Fruit fly (Drosophila melanogaster) whole organism, embryonic: Measurements from ENCODE around the gene caz.
A peak's percentile ranks its signal among the peaks of the same experiment; 100 is the strongest.

Source experiments
- B-H2 ChIP-seq: fragments of 200-800 bp; sonication (Bioruptor generic); optimal IDR thresholded peaks from 2 replicates; lab custom pipeline; 2018; ENCODE audit warnings: missing biosample characterization, mild to moderate bottlenecking, missing genetic modification characterization
- Bdp1 ChIP-seq: fragments of 200-800 bp; sonication (Bioruptor generic); optimal IDR thresholded peaks from 3 replicates; lab custom pipeline; 2016; ENCODE audit warnings: missing biosample characterization, missing genetic modification characterization
- CG11456 ChIP-seq: fragments of 200-800 bp; sonication (Bioruptor generic); IDR thresholded peaks from 3 replicates; pipeline ENCODE4 v1.3.6; 2022; ENCODE audit warnings: missing biosample characterization, missing genetic modification characterization
- CG11504 ChIP-seq: fragments of 200-800 bp; sonication (Bioruptor generic); optimal IDR thresholded peaks from 3 replicates; lab custom pipeline; 2019; ENCODE audit warnings: missing biosample characterization, mild to moderate bottlenecking, missing genetic modification characterization, moderate library complexity
- CG12071 ChIP-seq: fragments of 200-800 bp; sonication (Bioruptor generic); optimal IDR thresholded peaks from 3 replicates; lab custom pipeline; 2018; ENCODE audit warnings: missing biosample characterization, mild to moderate bottlenecking, missing genetic modification characterization
- CG12219 ChIP-seq: fragments of 200-800 bp; sonication (Bioruptor generic); optimal IDR thresholded peaks from 3 replicates; lab custom pipeline; 2018; ENCODE audit warnings: missing biosample characterization, mild to moderate bottlenecking, missing genetic modification characterization
- CG12659 ChIP-seq: fragments of 200-800 bp; sonication (Bioruptor generic); optimal IDR thresholded peaks from 3 replicates; lab custom pipeline; 2017; ENCODE audit warnings: mild to moderate bottlenecking, missing biosample characterization, missing genetic modification reagents, missing genetic modification characterization
- CG15479 ChIP-seq: fragments of 200-800 bp; sonication (Bioruptor generic); optimal IDR thresholded peaks from 3 replicates; lab custom pipeline; 2019; ENCODE audit warnings: missing biosample characterization, mild to moderate bottlenecking, missing genetic modification characterization, moderate library complexity
- CG17359 ChIP-seq: fragments of 200-800 bp; sonication (Bioruptor generic); optimal IDR thresholded peaks from 3 replicates; lab custom pipeline; 2018; ENCODE audit warnings: missing biosample characterization, mild to moderate bottlenecking, missing genetic modification characterization, moderate library complexity
- CG17361 ChIP-seq: fragments of 200-800 bp; sonication (Bioruptor generic); IDR thresholded peaks from 3 replicates; pipeline ENCODE4 v1.3.6; 2022; ENCODE audit warnings: missing biosample characterization, missing genetic modification characterization
- CG17385 ChIP-seq: fragments of 200-800 bp; sonication (Bioruptor generic); optimal IDR thresholded peaks from 3 replicates; lab custom pipeline; 2018; ENCODE audit warnings: missing biosample characterization, mild to moderate bottlenecking, missing genetic modification characterization
- CG17829 ChIP-seq: fragments of 200-800 bp; optimal IDR thresholded peaks from 2 replicates; lab custom pipeline; 2019; ENCODE audit warnings: missing biosample characterization, mild to moderate bottlenecking, missing genetic modification characterization, moderate library complexity
- CG2202 ChIP-seq: fragments of 200-800 bp; sonication (Bioruptor generic); optimal IDR thresholded peaks from 2 replicates; lab custom pipeline; 2018; ENCODE audit warnings: missing biosample characterization, mild to moderate bottlenecking, missing genetic modification characterization
- CG2712 ChIP-seq: fragments of 200-800 bp; optimal IDR thresholded peaks from 3 replicates; lab custom pipeline; 2019; ENCODE audit warnings: missing biosample characterization, mild to moderate bottlenecking, missing genetic modification characterization, moderate library complexity
- CG3065 ChIP-seq: fragments of 200-800 bp; sonication (Bioruptor generic); optimal IDR thresholded peaks from 2 replicates; lab custom pipeline; 2016; ENCODE audit warnings: missing biosample characterization, missing genetic modification characterization
- CG32532 ChIP-seq: fragments of 200-800 bp; sonication (Bioruptor generic); IDR thresholded peaks from 2 replicates; pipeline ENCODE4 v1.3.6; 2022; ENCODE audit warnings: missing biosample characterization, missing genetic modification characterization
- CG3281 ChIP-seq: fragments of 200-800 bp; sonication (Bioruptor generic); optimal IDR thresholded peaks from 3 replicates; lab custom pipeline; 2017; ENCODE audit warnings: missing biosample characterization, mild to moderate bottlenecking, missing genetic modification characterization
- CG4360 ChIP-seq: fragments of 200-800 bp; sonication (Bioruptor generic); IDR thresholded peaks from 2 replicates; pipeline ENCODE4 v1.3.6; 2022; ENCODE audit warnings: missing biosample characterization, missing genetic modification characterization
- CG6765 ChIP-seq: fragments of 200-800 bp; sonication (Bioruptor generic); optimal IDR thresholded peaks from 3 replicates; lab custom pipeline; 2017; ENCODE audit warnings: missing biosample characterization, mild to moderate bottlenecking, missing genetic modification characterization
- CG7963 ChIP-seq: fragments of 200-800 bp; sonication (Bioruptor generic); IDR thresholded peaks from 3 replicates; pipeline ENCODE4 v1.3.6; 2022; ENCODE audit warnings: missing biosample characterization, missing genetic modification characterization; ENCODE audit not compliant: partially characterized antibody
- CG8388 ChIP-seq: fragments of 200-800 bp; sonication (Bioruptor generic); optimal IDR thresholded peaks from 2 replicates; lab custom pipeline; 2019; ENCODE audit warnings: missing biosample characterization, mild to moderate bottlenecking, missing genetic modification characterization, moderate library complexity
- D19B ChIP-seq: fragments of 200-800 bp; sonication (Bioruptor generic); optimal IDR thresholded peaks from 2 replicates; lab custom pipeline; 2017; ENCODE audit warnings: missing biosample characterization, mild to moderate bottlenecking, missing genetic modification characterization
- Drgx ChIP-seq: fragments of 200-800 bp; sonication (Bioruptor generic); IDR thresholded peaks from 2 replicates; pipeline ENCODE4 v1.3.6; 2022; ENCODE audit warnings: missing biosample characterization, missing genetic modification characterization
- Fer3 ChIP-seq: fragments of 200-800 bp; sonication (Bioruptor generic); optimal IDR thresholded peaks from 2 replicates; lab custom pipeline; 2018; ENCODE audit warnings: missing biosample characterization, mild to moderate bottlenecking, missing genetic modification characterization, moderate library complexity
- HHEX ChIP-seq: fragments of 200-800 bp; sonication (Bioruptor generic); optimal IDR thresholded peaks from 3 replicates; lab custom pipeline; 2017; ENCODE audit warnings: missing biosample characterization, mild to moderate bottlenecking, missing genetic modification characterization, missing genetic modification reagents
- Hmr ChIP-seq: fragments of 200-800 bp; sonication (Bioruptor generic); optimal IDR thresholded peaks from 3 replicates; lab custom pipeline; 2017; ENCODE audit warnings: mild to moderate bottlenecking, missing biosample characterization, missing genetic modification reagents, missing genetic modification characterization
- Hr3 ChIP-seq: fragments of 200-800 bp; sonication (Bioruptor generic); optimal IDR thresholded peaks from 3 replicates; lab custom pipeline; 2016; ENCODE audit warnings: missing biosample characterization, missing genetic modification characterization
- Hr39 ChIP-seq: fragments of >200 bp; optimal IDR thresholded peaks from 2 replicates; lab custom pipeline; 2017
- Max ChIP-seq: fragments of 200-800 bp; sonication (Bioruptor generic); optimal IDR thresholded peaks from 2 replicates; lab custom pipeline; 2016; ENCODE audit warnings: missing biosample characterization, mild to moderate bottlenecking, missing genetic modification characterization
- Meics ChIP-seq: fragments of 200-800 bp; sonication (Bioruptor generic); optimal IDR thresholded peaks from 2 replicates; lab custom pipeline; 2017; ENCODE audit warnings: missing biosample characterization, mild to moderate bottlenecking, missing genetic modification characterization
- NFAT ChIP-seq: fragments of 200-800 bp; sonication (Bioruptor generic); IDR thresholded peaks from 2 replicates; pipeline ENCODE4 v1.3.6; 2022; ENCODE audit warnings: missing biosample characterization, missing genetic modification characterization
- Poxn ChIP-seq: fragments of 200-800 bp; sonication (Bioruptor generic); IDR thresholded peaks from 2 replicates; pipeline ENCODE4 v1.3.6; 2022; ENCODE audit warnings: missing biosample characterization, missing genetic modification characterization
- Sox100B ChIP-seq: fragments of 200-800 bp; sonication (Bioruptor generic); optimal IDR thresholded peaks from 3 replicates; lab custom pipeline; 2018; ENCODE audit warnings: missing biosample characterization, mild to moderate bottlenecking, missing genetic modification characterization
- Sox102F ChIP-seq: fragments of 200-800 bp; sonication (Bioruptor generic); optimal IDR thresholded peaks from 2 replicates; lab custom pipeline; 2018; ENCODE audit warnings: missing biosample characterization, mild to moderate bottlenecking, missing genetic modification characterization, moderate library complexity
- Xbp1 ChIP-seq: fragments of 200-800 bp; sonication (Bioruptor generic); optimal IDR thresholded peaks from 3 replicates; lab custom pipeline; 2016; ENCODE audit warnings: missing biosample characterization, mild to moderate bottlenecking, missing genetic modification characterization
- Xrp1 ChIP-seq: fragments of 200-800 bp; sonication (Bioruptor generic); IDR thresholded peaks from 2 replicates; pipeline ENCODE4 v1.3.6; 2022; ENCODE audit warnings: missing biosample characterization, missing genetic modification characterization
- bowl ChIP-seq: fragments of 200-800 bp; sonication (Bioruptor generic); IDR thresholded peaks from 2 replicates; pipeline ENCODE4 v1.3.6; 2022; ENCODE audit warnings: missing biosample characterization, missing genetic modification characterization
- corto ChIP-seq: fragments of 200-800 bp; sonication (Bioruptor generic); optimal IDR thresholded peaks from 2 replicates; lab custom pipeline; 2016; ENCODE audit warnings: missing biosample characterization, mild to moderate bottlenecking, missing genetic modification characterization, moderate library complexity
- dpn ChIP-seq, 2 experiments: fragments of 200-800 bp; sonication (Bioruptor generic); optimal IDR thresholded peaks; 3 replicates each; lab custom pipeline; 2016; ENCODE audit warnings: missing biosample characterization in 2 of 2, missing genetic modification characterization in 2 of 2
- ems ChIP-seq: fragments of 200-800 bp; sonication (Bioruptor generic); optimal IDR thresholded peaks from 3 replicates; lab custom pipeline; 2016; ENCODE audit warnings: missing biosample characterization, missing genetic modification characterization
- gro ChIP-seq: fragments of 200-800 bp; sonication (Bioruptor generic); optimal IDR thresholded peaks from 2 replicates; lab custom pipeline; 2016; ENCODE audit warnings: missing biosample characterization, missing genetic modification characterization
- gt ChIP-seq: fragments of 200-800 bp; sonication (Bioruptor generic); IDR thresholded peaks from 2 replicates; pipeline ENCODE4 v1.3.6; 2022; ENCODE audit warnings: missing biosample characterization, missing genetic modification characterization
- hb ChIP-seq: fragments of 200-800 bp; sonication (Bioruptor generic); IDR thresholded peaks from 3 replicates; pipeline ENCODE4 v1.3.6; 2022; ENCODE audit warnings: missing biosample characterization, missing genetic modification characterization; ENCODE audit not compliant: partially characterized antibody
- pb ChIP-seq: fragments of 200-800 bp; sonication (Bioruptor generic); optimal IDR thresholded peaks from 3 replicates; lab custom pipeline; 2016; ENCODE audit warnings: missing biosample characterization, missing genetic modification characterization
- ranshi ChIP-seq: fragments of 200-800 bp; sonication (Bioruptor generic); IDR thresholded peaks from 2 replicates; pipeline ENCODE4 v1.3.6; 2022; ENCODE audit warnings: missing biosample characterization, missing genetic modification characterization
- seq ChIP-seq: fragments of 200-800 bp; sonication (Bioruptor generic); IDR thresholded peaks from 2 replicates; pipeline ENCODE4 v1.3.6; 2022; ENCODE audit warnings: missing biosample characterization, missing genetic modification characterization
- sna ChIP-seq: fragments of 200-800 bp; sonication (Bioruptor generic); IDR thresholded peaks from 2 replicates; pipeline ENCODE4 v1.3.6; 2022; ENCODE audit warnings: missing biosample characterization, missing genetic modification characterization; ENCODE audit not compliant: partially characterized antibody
- stwl ChIP-seq: fragments of 200-800 bp; sonication (Bioruptor generic); optimal IDR thresholded peaks from 3 replicates; lab custom pipeline; 2018; ENCODE audit warnings: missing biosample characterization, mild to moderate bottlenecking, missing genetic modification characterization, moderate library complexity
- sug ChIP-seq: fragments of 200-800 bp; optimal IDR thresholded peaks from 2 replicates; lab custom pipeline; 2019; ENCODE audit warnings: missing biosample characterization, mild to moderate bottlenecking, missing genetic modification characterization, moderate library complexity
- unpg ChIP-seq: fragments of 200-800 bp; sonication (Bioruptor generic); optimal IDR thresholded peaks from 3 replicates; lab custom pipeline; 2018; ENCODE audit warnings: missing biosample characterization, mild to moderate bottlenecking, missing genetic modification characterization, moderate library complexity
- vfl ChIP-seq: fragments of 200-800 bp; sonication (Bioruptor generic); optimal IDR thresholded peaks from 2 replicates; lab custom pipeline; 2016; ENCODE audit warnings: missing biosample characterization, missing genetic modification characterization

The caz gene

dm6 chrX:16285186-16285585, 3.4 kb upstream of the caz start (continued):
- TF ChIP-seq CG6765 (GFP tag; lab: Kevin White, UChicago) (no peak), Hr39 (lab: Kevin White, UChicago) (no peak), CG12659 (GFP tag; lab: Kevin White, UChicago) (peak; percentile 6), gro (GFP tag; lab: Kevin White, UChicago) (no peak), Xrp1 (peak; percentile 51; the same call in 1 of the 2 replicates), NFAT (GFP tag; lab: Robert Waterston, UW) (no peak), Hmr (GFP tag; lab: Kevin White, UChicago) (peak; percentile 40), Sox102F (no peak), Meics (GFP tag; lab: Kevin White, UChicago) (peak; percentile 24), gt (GFP tag; lab: Robert Waterston, UW) (no peak), Drgx (GFP tag; lab: Robert Waterston, UW) (0 out of 2 replicates have a peak, but pooled peaks have one; percentile 11), CG3065 (GFP tag; lab: Kevin White, UChicago) (no peak), B-H2 (GFP tag; lab: Kevin White, UChicago) (no peak), pb (GFP tag; lab: Kevin White, UChicago) (no peak), vfl (GFP tag; lab: Kevin White, UChicago) (no peak), CG15479 (no peak), CG7963 (GFP tag; lab: Robert Waterston, UW) (no peak), CG11504 (tag; lab: Kevin White, UChicago) (peak; percentile 51), unpg (GFP tag; lab: Kevin White, UChicago) (peak; percentile 50), ranshi (GFP tag; lab: Robert Waterston, UW) (0 out of 2 replicates have a peak, but pooled peaks have one; percentile 28), Sox100B (GFP tag; lab: Kevin White, UChicago) (peak; percentile 1), CG32532 (GFP tag; lab: Robert Waterston, UW) (peak; percentile 19; the same call in 1 of the 2 replicates), stwl (tag; lab: Kevin White, UChicago) (no peak), Fer3 (peak; percentile 38), Hr3 (GFP tag; lab: Kevin White, UChicago) (no peak), CG17361 (GFP tag; lab: Robert Waterston, UW) (0 out of 3 replicates have a peak, but pooled peaks have one; percentile 33), dpn (GFP tag; optimal IDR thresholded peaks at IDR 0.05; lab: Kevin White, UChicago) (peak in 1 of 2 experiments; percentile 9), CG8388 (peak; percentile 19), CG12071 (GFP tag; lab: Kevin White, UChicago) (no peak), HHEX (no peak), CG2712 (peak; percentile 50), CG17359 (tag; lab: Kevin White, UChicago) (peak; percentile 20), CG4360 (GFP tag; lab: Robert Waterston, UW) (no peak), CG11456 (GFP tag; lab: Robert Waterston, UW) (0 out of 3 replicates have a peak, but pooled peaks have one; percentile 5), Max (no peak), Xbp1 (GFP tag; lab: Kevin White, UChicago) (peak; percentile 17), CG17829 (tag; lab: Kevin White, UChicago) (peak; percentile 14), sna (GFP tag; lab: Robert Waterston, UW) (no peak), hb (GFP tag; lab: Robert Waterston, UW) (no peak), CG12219 (GFP tag; lab: Kevin White, UChicago) (no peak), CG2202 (tag; lab: Kevin White, UChicago) (no peak), seq (GFP tag; lab: Robert Waterston, UW) (no peak), CG17385 (GFP tag; lab: Kevin White, UChicago) (peak; percentile 29), D19B (GFP tag; lab: Kevin White, UChicago) (no peak), bowl (GFP tag; lab: Robert Waterston, UW) (no peak), ems (GFP tag; lab: Kevin White, UChicago) (peak; percentile 2), corto (GFP tag; lab: Kevin White, UChicago) (no peak), Bdp1 (GFP tag; lab: Kevin White, UChicago) (no peak), sug (tag; lab: Kevin White, UChicago) (peak; percentile 4), Poxn (GFP tag; lab: Robert Waterston, UW) (no peak), CG3281 (GFP tag; lab: Kevin White, UChicago) (peak; percentile 9)
